Fruit fly (Drosophila melanogaster) Kc167 (cell line): ENCODE data around the gene CG42659.

Experiments
- Myc ChIP-seq: fragments of >200 bp; optimal IDR thresholded peaks from 2 replicates; lab custom pipeline; 2017; ENCODE audit warnings: missing external identifiers
- Sin3A ChIP-seq: fragments of >200 bp; optimal IDR thresholded peaks from 2 replicates; lab custom pipeline; 2018; ENCODE audit warnings: missing external identifiers
- h ChIP-seq: fragments of >200 bp; optimal IDR thresholded peaks from 3 replicates; lab custom pipeline; 2018; ENCODE audit warnings: missing external identifiers
- insv ChIP-seq: fragments of >200 bp; optimal IDR thresholded peaks from 3 replicates; lab custom pipeline; 2018; ENCODE audit warnings: missing external identifiers
- psq ChIP-seq: fragments of >200 bp; optimal IDR thresholded peaks from 2 replicates; lab custom pipeline; 2017; ENCODE audit warnings: missing external identifiers
- ttk ChIP-seq: sonication (Bioruptor generic); optimal IDR thresholded peaks from 2 replicates; lab custom pipeline; 2017; ENCODE audit warnings: missing external identifiers

dm6 chr2L:17960214-17960613 lies 46.9 kb upstream of the CG42659 start:
- no peak for TF ChIP-seq ttk (lab: Kevin White, UChicago)
- TF ChIP-seq psq (lab: Kevin White, UChicago): no peak
- no peak for TF ChIP-seq h (lab: Kevin White, UChicago)
- TF ChIP-seq Myc (lab: Kevin White, UChicago): no peak
- no peak for TF ChIP-seq Sin3A
- TF ChIP-seq insv (lab: Kevin White, UChicago): no peak
